Fruit fly (Drosophila melanogaster): ENCODE measurements around the gene CG7058.

CG7058 gene

dm6 chrX:18774818-18775343, 31.6 kb upstream of the CG7058 start, which contains the start of gene CG6891:
TSS of gene CG6891 (plus strand) at chrX:18775228.
- TF ChIP-seq salr (GFP tag; optimal IDR thresholded peaks at IDR 0.05): no peak
- peak; percentile 50 for TF ChIP-seq Sox14 (GFP tag; optimal IDR thresholded peaks at IDR 0.05)
- TF ChIP-seq Ets21C (GFP tag; optimal IDR thresholded peaks at IDR 0.05): peak; percentile 17
- peak; percentile 56 for TF ChIP-seq Met (GFP tag; optimal IDR thresholded peaks at IDR 0.05)
- TF ChIP-seq CG6792 (GFP tag; optimal IDR thresholded peaks at IDR 0.05): peak; percentile 24
- peak; percentile 51; the same call in 1 of the 3 replicates for TF ChIP-seq CG8119 (GFP tag; IDR thresholded peaks at IDR 0.05)
- peak; percentile 26 for TF ChIP-seq net (GFP tag; optimal IDR thresholded peaks at IDR 0.05)
- TF ChIP-seq Eip93F (GFP tag; optimal IDR thresholded peaks at IDR 0.05): no peak
- peak; percentile 3 for TF ChIP-seq CG9139 (GFP tag; optimal IDR thresholded peaks at IDR 0.05)
- TF ChIP-seq Hr4 (GFP tag; optimal IDR thresholded peaks at IDR 0.05): peak; percentile 47
- TF ChIP-seq CG6854 (GFP tag; optimal IDR thresholded peaks at IDR 0.05): peak; percentile 84
- TF ChIP-seq fkh (GFP tag; optimal IDR thresholded peaks at IDR 0.05): peak; percentile 74
- peak; percentile 13 for TF ChIP-seq Lpt (GFP tag; optimal IDR thresholded peaks at IDR 0.05)
- no peak for TF ChIP-seq Hr38 (GFP tag; optimal IDR thresholded peaks at IDR 0.05)
- peak; percentile 58 for TF ChIP-seq pdm3 (GFP tag; optimal IDR thresholded peaks at IDR 0.05)
- TF ChIP-seq Sox15 (GFP tag; optimal IDR thresholded peaks at IDR 0.05): peak; percentile 18
- TF ChIP-seq Sox102F (GFP tag; optimal IDR thresholded peaks at IDR 0.05): peak; percentile 55
- peak; percentile 63 for TF ChIP-seq CG32006 (GFP tag; optimal IDR thresholded peaks at IDR 0.05)
- TF ChIP-seq CG31627 (GFP tag; optimal IDR thresholded peaks at IDR 0.05): peak; percentile 58
- TF ChIP-seq CG3919 (GFP tag; optimal IDR thresholded peaks at IDR 0.05): peak; percentile 38
- TF ChIP-seq dsx (GFP tag; optimal IDR thresholded peaks at IDR 0.05; ENCODE audit: poor library complexity, severe bottlenecking): peak; percentile 43
- peak; percentile 68 for TF ChIP-seq Hr39 (GFP tag; optimal IDR thresholded peaks at IDR 0.05)
- no peak for TF ChIP-seq CG11902 (GFP tag; optimal IDR thresholded peaks at IDR 0.05)
- TF ChIP-seq Smox (GFP tag; optimal IDR thresholded peaks at IDR 0.05): peak; percentile 57
- TF ChIP-seq achi (GFP tag; optimal IDR thresholded peaks at IDR 0.05): peak; percentile 28
- TF ChIP-seq svp (GFP tag): peak; percentile 87
- peak; percentile 32 for TF ChIP-seq CG6276 (GFP tag; optimal IDR thresholded peaks at IDR 0.05)
- TF ChIP-seq CG6163 (GFP tag; IDR thresholded peaks at IDR 0.05): peak; percentile 71
- peak; percentile 42 for TF ChIP-seq Eip75B (GFP tag; optimal IDR thresholded peaks at IDR 0.05)
- no peak for TF ChIP-seq CG7368 (GFP tag; optimal IDR thresholded peaks at IDR 0.05)
- peak; percentile 43 for TF ChIP-seq fd59A (GFP tag; optimal IDR thresholded peaks at IDR 0.05)
- TF ChIP-seq vri (GFP tag; optimal IDR thresholded peaks at IDR 0.05): peak; percentile 27
- peak; percentile 20 for TF ChIP-seq CG34406 (GFP tag; optimal IDR thresholded peaks at IDR 0.05)
- TF ChIP-seq CG3032 (tag; optimal IDR thresholded peaks at IDR 0.05): peak; percentile 19
- peak; percentile 13 for TF ChIP-seq CG8632 (GFP tag; optimal IDR thresholded peaks at IDR 0.05)
- TF ChIP-seq acj6 (GFP tag; optimal IDR thresholded peaks at IDR 0.05): peak; percentile 47
- TF ChIP-seq fd85E (GFP tag; optimal IDR thresholded peaks at IDR 0.05): no peak
- peak; percentile 64 for TF ChIP-seq lz (GFP tag; optimal IDR thresholded peaks at IDR 0.05)
- peak; percentile 60 for TF ChIP-seq esn (GFP tag; optimal IDR thresholded peaks at IDR 0.05)
- TF ChIP-seq CG11762 (GFP tag; optimal IDR thresholded peaks at IDR 0.05; ENCODE audit: insufficient read depth): no peak
- no peak for TF ChIP-seq CG8319 (GFP tag; optimal IDR thresholded peaks at IDR 0.05)
- peak; percentile 22 for TF ChIP-seq CG10669 (GFP tag; optimal IDR thresholded peaks at IDR 0.05)
- peak; percentile 46 for TF ChIP-seq CG1621 (tag; optimal IDR thresholded peaks at IDR 0.05)
- peak; percentile 57; the same call in 2 of the 3 replicates for TF ChIP-seq eg (GFP tag; IDR thresholded peaks at IDR 0.05)
- no peak for TF ChIP-seq Gug (GFP tag; IDR thresholded peaks at IDR 0.05)
- TF ChIP-seq topi (GFP tag; optimal IDR thresholded peaks at IDR 0.05): peak; percentile 62
- peak; percentile 37 for TF ChIP-seq cyc (GFP tag; optimal IDR thresholded peaks at IDR 0.05)
- TF ChIP-seq dac (GFP tag; optimal IDR thresholded peaks at IDR 0.05): no peak
- no peak for TF ChIP-seq CG10631 (GFP tag; optimal IDR thresholded peaks at IDR 0.05)
- TF ChIP-seq CG4318 (GFP tag; optimal IDR thresholded peaks at IDR 0.05): peak; percentile 24
- TF ChIP-seq ss (GFP tag; optimal IDR thresholded peaks at IDR 0.05): peak; percentile 27 to 49
- TF ChIP-seq CG15336 (GFP tag; IDR thresholded peaks at IDR 0.05): peak; percentile 45
